Worm (Caenorhabditis elegans) whole organism, L3 larva: ENCODE data around the gene K02E11.4.

Experiments
- lin-15B ChIP-seq: fragments of 150-350 bp; optimal IDR thresholded peaks from 2 replicates; lab custom pipeline; 2014; ENCODE audit warnings: missing biosample characterization, missing genetic modification characterization
- nhr-237 ChIP-seq: fragments of 150-350 bp; optimal IDR thresholded peaks from 2 replicates; lab custom pipeline; 2014; ENCODE audit warnings: missing biosample characterization, missing genetic modification characterization
- pha-4 ChIP-seq: fragments of 150-350 bp; optimal IDR thresholded peaks from 2 replicates; lab custom pipeline; 2014; ENCODE audit warnings: missing biosample characterization, missing genetic modification reagents, missing genetic modification characterization
- unc-39 ChIP-seq: sonication (generic microtip); optimal IDR thresholded peaks from 4 replicates; lab custom pipeline; 2017; ENCODE audit warnings: missing biosample characterization, missing genetic modification characterization

- TF ChIP-seq nhr-237 (tag; lab: Kevin White, UChicago): no peak
- TF ChIP-seq lin-15B (tag; lab: Kevin White, UChicago): no peak
- TF ChIP-seq pha-4: no peak
- TF ChIP-seq unc-39 (tag; lab: Kevin White, UChicago): no peak
These were observed 22.8 kb upstream of the K02E11.4 start, which contains the start of gene F40G12.5 for ce11 chrV:14270729-14271128.
